Worm (Caenorhabditis elegans): Measurements from ENCODE around the gene C25F9.2.

DNA sequence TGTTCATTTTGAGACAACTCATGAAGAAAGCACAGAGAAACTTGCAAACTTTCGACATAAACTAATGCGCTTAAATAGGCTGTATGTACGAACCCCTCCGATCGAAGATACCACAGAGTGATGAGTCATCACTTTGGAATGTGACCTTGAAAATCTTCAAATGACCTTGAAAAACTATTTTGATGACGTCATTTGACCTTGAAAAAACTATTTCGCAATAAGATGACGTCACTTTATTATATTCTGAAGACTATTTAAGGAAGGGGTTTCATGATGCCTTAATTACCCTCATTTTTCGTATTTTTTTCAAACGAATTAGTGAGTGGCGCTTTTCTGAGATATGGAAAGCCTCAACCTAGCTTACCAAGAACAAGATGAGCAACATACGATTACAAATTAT, at the start of gene C25F9.2:
- TF ChIP-seq hlh-12 (tag; optimal IDR thresholded peaks at IDR 0.05) = no peak
- no peak for TF ChIP-seq snpc-4 (GFP tag; optimal IDR thresholded peaks at IDR 0.05)
- no peak for TF ChIP-seq snpc-4 (tag; optimal IDR thresholded peaks at IDR 0.05)
- TF ChIP-seq attf-6 (GFP tag; IDR thresholded peaks at IDR 0.05) = no peak
